Fruit fly (Drosophila melanogaster) whole organism, adult: Measurements from ENCODE around the gene CG1440.

Source experiments
- CG12768 ChIP-seq: fragments of 200-800 bp; sonication (Bioruptor generic); optimal IDR thresholded peaks from 2 replicates; lab custom pipeline; 2017; ENCODE audit warnings: missing biosample characterization, missing genetic modification characterization, mild to moderate bottlenecking, moderate library complexity, missing genetic modification reagents
- CG14711 ChIP-seq: fragments of 200-800 bp; sonication (Bioruptor generic); optimal IDR thresholded peaks from 2 replicates; lab custom pipeline; 2018; ENCODE audit warnings: missing biosample characterization, mild to moderate bottlenecking, missing genetic modification characterization, moderate library complexity
- CG33017 ChIP-seq: fragments of 200-800 bp; sonication (Bioruptor generic); optimal IDR thresholded peaks from 2 replicates; lab custom pipeline; 2018; ENCODE audit warnings: missing biosample characterization, mild to moderate bottlenecking, missing genetic modification characterization, moderate library complexity
- CG5204 ChIP-seq: fragments of 200-800 bp; sonication (Bioruptor generic); optimal IDR thresholded peaks from 2 replicates; lab custom pipeline; 2016; ENCODE audit warnings: missing biosample characterization, missing genetic modification characterization
- kay ChIP-seq: fragments of 200-800 bp; sonication (Bioruptor generic); peaks from one replicate; lab custom pipeline; 2016; ENCODE audit warnings: missing biosample characterization, missing genetic modification characterization, borderline replicate concordance
- pad ChIP-seq: fragments of 200-800 bp; sonication (Bioruptor generic); optimal IDR thresholded peaks from 3 replicates; lab custom pipeline; 2017; ENCODE audit warnings: missing biosample characterization, missing genetic modification characterization, mild to moderate bottlenecking, moderate library complexity, missing genetic modification reagents
- tj ChIP-seq: fragments of 200-800 bp; sonication (Bioruptor generic); optimal IDR thresholded peaks from 3 replicates; lab custom pipeline; 2017; ENCODE audit warnings: missing biosample characterization, mild to moderate bottlenecking, missing genetic modification characterization, moderate library complexity
- toe ChIP-seq: fragments of 200-800 bp; sonication (Bioruptor generic); optimal IDR thresholded peaks from 2 replicates; lab custom pipeline; 2016; ENCODE audit warnings: missing biosample characterization, missing genetic modification characterization

DNA sequence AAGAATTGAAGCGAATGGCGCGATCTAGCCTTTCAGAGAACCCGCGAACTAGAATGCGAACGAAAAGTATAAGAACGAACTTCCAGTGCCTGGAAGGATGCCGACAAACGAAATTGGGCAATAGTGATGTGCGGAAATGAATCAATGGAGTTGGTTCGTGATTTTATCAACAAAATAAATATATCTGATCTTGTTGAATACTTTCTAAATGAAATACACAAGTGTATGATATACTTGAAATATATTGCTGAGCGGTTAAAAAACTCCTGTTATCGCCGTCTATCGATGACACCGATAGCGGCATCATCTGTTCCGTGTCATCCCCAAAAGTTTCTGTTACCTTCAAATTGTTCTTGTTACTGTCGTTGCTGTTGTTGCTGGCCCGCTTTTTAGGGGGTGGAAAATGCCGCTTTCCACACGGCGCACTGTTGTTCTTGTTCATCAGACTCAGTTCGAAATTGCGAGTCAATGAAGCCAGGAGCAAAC lies 52.7 kb downstream of the CG1440 start, which contains the start of gene otu:
- TF ChIP-seq CG33017 (tag; lab: Kevin White, UChicago) (no peak), kay (GFP tag; lab: Kevin White, UChicago) (no peak), toe (GFP tag; lab: Kevin White, UChicago) (no peak), tj (GFP tag; lab: Kevin White, UChicago) (no peak), pad (GFP tag; lab: Kevin White, UChicago) (no peak), CG14711 (tag; lab: Kevin White, UChicago) (no peak), CG5204 (no peak), CG12768 (no peak)
